Fruit fly (Drosophila melanogaster) whole organism, embryonic: Measurements from ENCODE around the gene fne.

ENCODE experiments used
- Aef1 ChIP-seq: fragments of 200-800 bp; sonication (Bioruptor generic); IDR thresholded peaks from 3 replicates; pipeline ENCODE4 v1.3.6; 2022; ENCODE audit warnings: missing biosample characterization, missing genetic modification characterization
- Atf6 ChIP-seq: fragments of 200-800 bp; sonication (Bioruptor generic); IDR thresholded peaks from 2 replicates; pipeline ENCODE4 v1.3.6; 2022; ENCODE audit warnings: missing biosample characterization, missing genetic modification characterization
- BtbVII ChIP-seq: fragments of 200-800 bp; sonication (Bioruptor generic); optimal IDR thresholded peaks from 3 replicates; lab custom pipeline; 2017; ENCODE audit warnings: missing biosample characterization, mild to moderate bottlenecking, missing genetic modification characterization
- CG1024 ChIP-seq: fragments of 200-800 bp; sonication (Bioruptor generic); IDR thresholded peaks from 2 replicates; pipeline ENCODE4 v1.3.6; 2022; ENCODE audit warnings: missing biosample characterization, missing genetic modification characterization
- CG10321 ChIP-seq: fragments of 200-800 bp; sonication (Bioruptor generic); IDR thresholded peaks from 2 replicates; pipeline ENCODE4 v1.3.6; 2022; ENCODE audit warnings: missing biosample characterization, missing genetic modification characterization
- CG11504 ChIP-seq: fragments of 200-800 bp; sonication (Bioruptor generic); optimal IDR thresholded peaks from 3 replicates; lab custom pipeline; 2019; ENCODE audit warnings: missing biosample characterization, mild to moderate bottlenecking, missing genetic modification characterization, moderate library complexity
- CG12236 ChIP-seq: fragments of 200-800 bp; sonication (Bioruptor generic); optimal IDR thresholded peaks from 2 replicates; lab custom pipeline; 2016; ENCODE audit warnings: missing biosample characterization, missing genetic modification characterization
- CG12659 ChIP-seq: fragments of 200-800 bp; sonication (Bioruptor generic); optimal IDR thresholded peaks from 3 replicates; lab custom pipeline; 2017; ENCODE audit warnings: mild to moderate bottlenecking, missing biosample characterization, missing genetic modification reagents, missing genetic modification characterization
- CG13296 ChIP-seq: fragments of 200-800 bp; sonication (Bioruptor generic); optimal IDR thresholded peaks from 3 replicates; lab custom pipeline; 2018; ENCODE audit warnings: missing biosample characterization, mild to moderate bottlenecking, missing genetic modification characterization
- CG1529 ChIP-seq: fragments of 200-800 bp; sonication (Bioruptor generic); optimal IDR thresholded peaks from 3 replicates; lab custom pipeline; 2018; ENCODE audit warnings: missing biosample characterization, missing genetic modification characterization
- CG15514 ChIP-seq: fragments of 200-800 bp; sonication (Bioruptor generic); optimal IDR thresholded peaks from 3 replicates; lab custom pipeline; 2017; ENCODE audit warnings: missing biosample characterization, missing genetic modification characterization, mild to moderate bottlenecking, moderate library complexity, missing genetic modification reagents
- CG17359 ChIP-seq: fragments of 200-800 bp; sonication (Bioruptor generic); optimal IDR thresholded peaks from 3 replicates; lab custom pipeline; 2018; ENCODE audit warnings: missing biosample characterization, mild to moderate bottlenecking, missing genetic modification characterization, moderate library complexity
- CG17385 ChIP-seq: fragments of 200-800 bp; sonication (Bioruptor generic); optimal IDR thresholded peaks from 3 replicates; lab custom pipeline; 2018; ENCODE audit warnings: missing biosample characterization, mild to moderate bottlenecking, missing genetic modification characterization
- CG2875 ChIP-seq: fragments of 200-800 bp; sonication (Bioruptor generic); optimal IDR thresholded peaks from 2 replicates; lab custom pipeline; 2017; ENCODE audit warnings: missing biosample characterization, mild to moderate bottlenecking, missing genetic modification characterization, missing genetic modification reagents
- CG30403 ChIP-seq: fragments of 200-800 bp; sonication (Bioruptor generic); optimal IDR thresholded peaks from 3 replicates; lab custom pipeline; 2016; ENCODE audit warnings: missing biosample characterization, missing genetic modification characterization
- CG32532 ChIP-seq: fragments of 200-800 bp; sonication (Bioruptor generic); IDR thresholded peaks from 2 replicates; pipeline ENCODE4 v1.3.6; 2022; ENCODE audit warnings: missing biosample characterization, missing genetic modification characterization
- CG33213 ChIP-seq: fragments of 200-800 bp; sonication (Bioruptor generic); optimal IDR thresholded peaks from 3 replicates; lab custom pipeline; 2016; ENCODE audit warnings: missing biosample characterization, missing genetic modification characterization
- CG6272 ChIP-seq: fragments of 200-800 bp; sonication (Bioruptor generic); IDR thresholded peaks from 2 replicates; pipeline ENCODE4 v1.3.6; 2022; ENCODE audit warnings: missing biosample characterization, missing genetic modification characterization
- CG7357 ChIP-seq: fragments of 200-800 bp; sonication (Bioruptor generic); IDR thresholded peaks from 3 replicates; pipeline ENCODE4 v1.3.6; 2022; ENCODE audit warnings: missing biosample characterization, missing genetic modification characterization
- CG8290 ChIP-seq, 3 experiments: fragments of 200-800 bp; sonication (Bioruptor generic); optimal IDR thresholded peaks; 2 replicates each; lab custom pipeline; 2016 to 2019; ENCODE audit warnings: missing biosample characterization in 3 of 3, missing genetic modification characterization in 3 of 3, mild to moderate bottlenecking in 2 of 3, moderate library complexity in 1 of 3
- CG9609 ChIP-seq: fragments of 200-800 bp; sonication (Bioruptor generic); optimal IDR thresholded peaks from 3 replicates; lab custom pipeline; 2016; ENCODE audit warnings: missing biosample characterization, missing genetic modification characterization
- CG9727 ChIP-seq: fragments of 200-800 bp; sonication (Bioruptor generic); optimal IDR thresholded peaks from 3 replicates; lab custom pipeline; 2017; ENCODE audit warnings: missing biosample characterization, mild to moderate bottlenecking, missing genetic modification characterization
- D ChIP-seq, 2 experiments: fragments of 200-800 bp in 1 of 2; fragments of >200 bp in 1 of 2; sonication (Bioruptor generic) in 1 of 2; optimal IDR thresholded peaks; 2 replicates in 1 of 2; 3 replicates in 1 of 2; lab custom pipeline; 2017; ENCODE audit warnings: mild to moderate bottlenecking in 1 of 2, missing biosample characterization in 1 of 2, missing genetic modification characterization in 1 of 2, missing genetic modification reagents in 1 of 2
- D19A ChIP-seq: fragments of 200-800 bp; optimal IDR thresholded peaks from 3 replicates; lab custom pipeline; 2019; ENCODE audit warnings: missing biosample characterization, mild to moderate bottlenecking, missing genetic modification characterization, moderate library complexity
- HLH3B ChIP-seq: fragments of 200-800 bp; sonication (Bioruptor generic); IDR thresholded peaks from 2 replicates; pipeline ENCODE4 v1.3.6; 2022; ENCODE audit warnings: missing biosample characterization, missing genetic modification characterization
- MBD-R2 ChIP-seq: fragments of 200-800 bp; sonication (Bioruptor generic); IDR thresholded peaks from 2 replicates; pipeline ENCODE4 v1.3.6; 2022; ENCODE audit warnings: missing biosample characterization, missing genetic modification characterization
- Nf-YC ChIP-seq: fragments of 200-800 bp; optimal IDR thresholded peaks from 3 replicates; lab custom pipeline; 2019; ENCODE audit warnings: missing biosample characterization, mild to moderate bottlenecking, missing genetic modification characterization, moderate library complexity
- Oaz ChIP-seq: fragments of 200-800 bp; sonication (Bioruptor generic); IDR thresholded peaks from 2 replicates; pipeline ENCODE4 v1.3.6; 2022; ENCODE audit warnings: missing biosample characterization, missing genetic modification characterization
- Scr ChIP-seq: fragments of 200-800 bp; sonication (Bioruptor generic); IDR thresholded peaks from 2 replicates; pipeline ENCODE4 v1.3.6; 2022; ENCODE audit warnings: missing biosample characterization, missing genetic modification characterization; ENCODE audit not compliant: partially characterized antibody
- Vsx1 ChIP-seq: fragments of 200-800 bp; sonication (Bioruptor generic); optimal IDR thresholded peaks from 2 replicates; lab custom pipeline; 2017; ENCODE audit warnings: missing biosample characterization, mild to moderate bottlenecking, missing genetic modification characterization, missing genetic modification reagents
- ab ChIP-seq: fragments of 200-800 bp; sonication (Bioruptor generic); optimal IDR thresholded peaks from 2 replicates; lab custom pipeline; 2016; ENCODE audit warnings: missing biosample characterization, missing genetic modification characterization
- croc ChIP-seq: fragments of 200-800 bp; sonication (Bioruptor generic); conservative IDR thresholded peaks from 3 replicates; pipeline ENCODE4 v1.3.6; 2022; ENCODE audit warnings: missing biosample characterization, missing genetic modification characterization
- crol ChIP-seq: fragments of 200-800 bp; sonication (Bioruptor generic); IDR thresholded peaks from 2 replicates; pipeline ENCODE4 v1.3.6; 2022; ENCODE audit warnings: missing biosample characterization, missing genetic modification characterization
- ems ChIP-seq: fragments of 200-800 bp; sonication (Bioruptor generic); optimal IDR thresholded peaks from 3 replicates; lab custom pipeline; 2016; ENCODE audit warnings: missing biosample characterization, missing genetic modification characterization
- esg ChIP-seq: fragments of 200-800 bp; sonication (Bioruptor generic); conservative IDR thresholded peaks from 2 replicates; pipeline ENCODE4 v1.3.6; 2022; ENCODE audit warnings: missing biosample characterization, missing genetic modification characterization
- eyg ChIP-seq: fragments of 200-800 bp; sonication (Bioruptor generic); optimal IDR thresholded peaks from 3 replicates; lab custom pipeline; 2016; ENCODE audit warnings: missing biosample characterization, missing genetic modification characterization
- jigr1 ChIP-seq: fragments of 200-800 bp; sonication (Bioruptor generic); IDR thresholded peaks from 3 replicates; pipeline ENCODE4 v1.3.6; 2022; ENCODE audit warnings: missing biosample characterization, missing genetic modification characterization
- prd ChIP-seq, 3 experiments: fragments of >200 bp in 2 of 3; fragments of 200-800 bp in 1 of 3; sonication (Bioruptor generic) in 1 of 3; optimal IDR thresholded peaks in 2 of 3; IDR thresholded peaks in 1 of 3; 2 replicates in 2 of 3; 3 replicates in 1 of 3; pipeline versions ENCODE4 v1.3.6 to Lab custom; 2017 to 2022; ENCODE audit warnings: missing biosample characterization in 1 of 3, missing genetic modification characterization in 1 of 3
- row ChIP-seq: fragments of 200-800 bp; sonication (Bioruptor generic); IDR thresholded peaks from 3 replicates; pipeline ENCODE4 v1.3.6; 2022; ENCODE audit warnings: missing biosample characterization, missing genetic modification characterization
- scrt ChIP-seq: fragments of 200-800 bp; sonication (Bioruptor generic); optimal IDR thresholded peaks from 2 replicates; lab custom pipeline; 2018; ENCODE audit warnings: missing biosample characterization, mild to moderate bottlenecking, missing genetic modification characterization, moderate library complexity
- sob ChIP-seq: fragments of 200-800 bp; sonication (Bioruptor generic); IDR thresholded peaks from 2 replicates; pipeline ENCODE4 v1.3.6; 2022; ENCODE audit warnings: missing biosample characterization, missing genetic modification characterization
- tap ChIP-seq: fragments of 200-800 bp; optimal IDR thresholded peaks from 3 replicates; lab custom pipeline; 2019; ENCODE audit warnings: missing biosample characterization, mild to moderate bottlenecking, missing genetic modification characterization, moderate library complexity
- tgo ChIP-seq: fragments of 200-800 bp; sonication (Bioruptor generic); IDR thresholded peaks from 3 replicates; pipeline ENCODE4 v1.3.6; 2022; ENCODE audit warnings: missing biosample characterization, missing genetic modification characterization
- tio ChIP-seq: fragments of 200-800 bp; sonication (Bioruptor generic); optimal IDR thresholded peaks from 2 replicates; lab custom pipeline; 2017; ENCODE audit warnings: missing biosample characterization, missing genetic modification characterization, inconsistent platforms
- ttk ChIP-seq: fragments of 200-800 bp; sonication (Bioruptor generic); IDR thresholded peaks from 2 replicates; pipeline ENCODE4 v2.1.2; 2022; ENCODE audit warnings: missing biosample characterization, missing genetic modification characterization
- wdn ChIP-seq: fragments of 200-800 bp; sonication (Bioruptor generic); IDR thresholded peaks from 2 replicates; pipeline ENCODE4 v1.3.6; 2022; ENCODE audit warnings: missing biosample characterization, missing genetic modification characterization
- wor ChIP-seq: fragments of 200-800 bp; sonication (Bioruptor generic); IDR thresholded peaks from 2 replicates; pipeline ENCODE4 v1.3.6; 2022; ENCODE audit warnings: missing biosample characterization, missing genetic modification characterization

Gene fne

DNA sequence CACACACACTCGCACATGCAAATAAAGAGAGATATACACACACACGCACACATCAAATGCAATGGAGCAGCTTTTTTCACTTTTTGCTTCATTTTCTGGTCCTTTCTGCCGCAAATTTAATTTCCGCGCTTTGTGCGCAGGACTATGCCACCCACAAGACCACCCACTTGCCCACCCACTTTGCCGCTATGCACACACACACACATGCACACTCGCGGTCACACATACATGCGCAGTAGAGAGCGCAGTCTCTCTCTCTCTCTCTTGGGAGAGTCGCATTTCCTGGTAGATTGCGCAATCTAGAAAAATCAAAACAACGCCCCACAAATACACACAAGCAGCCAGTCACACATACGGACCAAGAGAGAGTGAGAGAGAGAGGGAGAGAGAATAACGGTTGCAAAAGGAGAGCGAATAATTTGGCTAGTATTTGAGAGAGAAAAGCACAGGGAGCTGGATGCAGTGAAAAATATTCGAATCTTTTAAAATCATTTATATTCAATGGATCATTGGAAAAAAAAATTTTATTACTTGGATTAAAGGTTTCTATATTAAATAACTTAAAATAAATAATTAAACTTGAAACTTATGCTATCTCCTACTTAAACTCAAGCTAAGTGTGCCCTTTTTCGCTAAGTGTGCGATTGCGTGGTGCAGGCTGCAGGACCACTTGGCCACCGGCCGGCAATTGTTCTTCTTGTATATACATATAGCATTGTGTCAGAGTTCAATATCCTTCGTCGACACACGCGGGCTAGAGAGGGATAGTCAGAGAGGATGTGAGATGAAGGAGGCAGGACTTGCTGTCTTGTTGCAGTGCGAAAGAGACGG is 8.4 kb downstream of the fne start (continued):
- TF ChIP-seq CG8290 (GFP tag; optimal IDR thresholded peaks at IDR 0.05; lab: Kevin White, UChicago) (peak; percentile 39), CG8290 (tag; optimal IDR thresholded peaks at IDR 0.05; lab: Kevin White, UChicago) (no peak), CG11504 (tag; lab: Kevin White, UChicago) (peak; percentile 81), CG13296 (GFP tag; lab: Kevin White, UChicago) (peak; percentile 41), Atf6 (GFP tag; lab: Robert Waterston, UW) (peak; percentile 56), wdn (peak; percentile 55), eyg (GFP tag; lab: Kevin White, UChicago) (no peak), D19A (tag; lab: Kevin White, UChicago) (peak; percentile 66), Oaz (0 out of 2 replicates have a peak, but pooled peaks have one; percentile 30), tap (tag; lab: Kevin White, UChicago) (peak; percentile 46), D (optimal IDR thresholded peaks at IDR 0.05; lab: Kevin White, UChicago) (no peak), D (GFP tag; optimal IDR thresholded peaks at IDR 0.05; lab: Kevin White, UChicago) (peak; percentile 71), croc (peak; percentile 50; the same call in 1 of the 3 replicates), Vsx1 (GFP tag; lab: Kevin White, UChicago) (no peak), CG17359 (tag; lab: Kevin White, UChicago) (peak; percentile 53), CG7357 (GFP tag; lab: Robert Waterston, UW) (peak; percentile 40; the same call in 1 of the 3 replicates), tgo (GFP tag; lab: Robert Waterston, UW) (peak; percentile 66), CG2875 (GFP tag; lab: Kevin White, UChicago) (peak; percentile 23), ems (GFP tag; lab: Kevin White, UChicago) (no peak), crol (0 out of 2 replicates have a peak, but pooled peaks have one; percentile 25), CG10321 (no peak; the same call in 1 of the 2 replicates), CG9609 (GFP tag; lab: Kevin White, UChicago) (no peak), Scr (GFP tag; lab: Robert Waterston, UW) (no peak), esg (GFP tag; lab: Robert Waterston, UW) (peak; percentile 24; the same call in 1 of the 2 replicates), prd (optimal IDR thresholded peaks at IDR 0.05; lab: Kevin White, UChicago) (no peak), prd (GFP tag; IDR thresholded peaks at IDR 0.05; lab: Robert Waterston, UW) (peak; percentile 86), jigr1 (GFP tag; lab: Robert Waterston, UW) (peak; percentile 60; the same call in 1 of the 3 replicates), CG12236 (no peak), row (GFP tag; lab: Robert Waterston, UW) (peak; percentile 86), Aef1 (peak; percentile 46; the same call in 2 of the 3 replicates), MBD-R2 (peak; percentile 20; the same call in 1 of the 2 replicates), Nf-YC (tag; lab: Kevin White, UChicago) (peak; percentile 32), ab (GFP tag; lab: Kevin White, UChicago) (no peak), CG12659 (GFP tag; lab: Kevin White, UChicago) (peak; percentile 29), BtbVII (GFP tag; lab: Kevin White, UChicago) (peak; percentile 38), CG30403 (peak; percentile 40), CG17385 (GFP tag; lab: Kevin White, UChicago) (peak; percentile 44), CG32532 (GFP tag; lab: Robert Waterston, UW) (peak; percentile 61; the same call in 1 of the 2 replicates), scrt (GFP tag; lab: Kevin White, UChicago) (peak; percentile 59), CG15514 (GFP tag; lab: Kevin White, UChicago) (peak; percentile 21), HLH3B (GFP tag; lab: Robert Waterston, UW) (peak; percentile 83), CG1024 (GFP tag; lab: Robert Waterston, UW) (peak; percentile 26; the same call in 1 of the 2 replicates), CG1529 (GFP tag; lab: Kevin White, UChicago) (peak; percentile 31), sob (peak; percentile 38; the same call in 1 of the 2 replicates), tio (peak; percentile 5), ttk (GFP tag; lab: Robert Waterston, UW) (peak; percentile 64), wor (GFP tag; lab: Robert Waterston, UW) (peak; percentile 45; the same call in 1 of the 2 replicates), CG6272 (GFP tag; lab: Robert Waterston, UW) (peak; percentile 65; the same call in 1 of the 2 replicates), CG9727 (GFP tag; lab: Kevin White, UChicago) (peak; percentile 78), CG33213 (GFP tag; lab: Kevin White, UChicago) (no peak)
